Worm (Caenorhabditis elegans) whole organism, L1 larva: ENCODE measurements around the gene sprr-2.

Experiments used
- aha-1 ChIP-seq: fragments of 150-350 bp; optimal IDR thresholded peaks from 2 replicates; lab custom pipeline; 2014; ENCODE audit warnings: missing biosample characterization, missing genetic modification characterization
- ama-1 ChIP-seq: fragments of 150-350 bp; optimal IDR thresholded peaks from 2 replicates; lab custom pipeline; 2014
- ets-5 ChIP-seq: fragments of 200-800 bp; sonication (Bioruptor generic); IDR thresholded peaks from 2 replicates; pipeline ENCODE4 v1.3.6; 2022; ENCODE audit warnings: missing genetic modification characterization, missing compliant biosample characterization
- fkh-4 ChIP-seq: sonication (generic microtip); optimal IDR thresholded peaks from 2 replicates; lab custom pipeline; 2016; ENCODE audit warnings: missing compliant biosample characterization, missing genetic modification characterization, borderline replicate concordance
- fkh-8 ChIP-seq: sonication (generic microtip); optimal IDR thresholded peaks from 2 replicates; lab custom pipeline; 2016; ENCODE audit warnings: mild to moderate bottlenecking, missing genetic modification characterization, missing compliant biosample characterization
- jun-1 ChIP-seq: fragments of 150-350 bp; optimal IDR thresholded peaks from 2 replicates; lab custom pipeline; 2014; ENCODE audit warnings: missing biosample characterization, missing genetic modification reagents, missing genetic modification characterization
- lin-15B ChIP-seq: fragments of 150-350 bp; sonication (generic microtip); optimal IDR thresholded peaks from 3 replicates; lab custom pipeline; 2014; ENCODE audit warnings: missing biosample characterization, missing genetic modification characterization
- lsy-2 ChIP-seq, 2 experiments: fragments of 150-350 bp; optimal IDR thresholded peaks; 2 replicates each; lab custom pipeline; 2014; ENCODE audit warnings: missing biosample characterization in 2 of 2, missing genetic modification characterization in 2 of 2
- nhr-77 ChIP-seq: fragments of 150-350 bp; optimal IDR thresholded peaks from 2 replicates; lab custom pipeline; 2014; ENCODE audit warnings: missing biosample characterization, missing genetic modification characterization
- nhr-84 ChIP-seq: sonication (generic microtip); optimal IDR thresholded peaks from 2 replicates; lab custom pipeline; 2017; ENCODE audit warnings: missing biosample characterization, missing genetic modification characterization
- pax-3 ChIP-seq: fragments of 200-800 bp; sonication (Bioruptor generic); optimal IDR thresholded peaks from 2 replicates; lab custom pipeline; 2018; ENCODE audit warnings: mild to moderate bottlenecking, missing genetic modification characterization, moderate library complexity, missing compliant biosample characterization
- snpc-4 ChIP-seq: fragments of 150-350 bp; optimal IDR thresholded peaks from 2 replicates; lab custom pipeline; 2014; ENCODE audit warnings: missing biosample characterization, missing genetic modification characterization
- unc-62 ChIP-seq: fragments of 150-350 bp; optimal IDR thresholded peaks from 2 replicates; lab custom pipeline; 2014; ENCODE audit warnings: missing biosample characterization, missing genetic modification reagents, missing genetic modification characterization
- zag-1 ChIP-seq: fragments of 150-350 bp; optimal IDR thresholded peaks from 2 replicates; lab custom pipeline; 2014; ENCODE audit warnings: missing biosample characterization, missing genetic modification characterization

DNA sequence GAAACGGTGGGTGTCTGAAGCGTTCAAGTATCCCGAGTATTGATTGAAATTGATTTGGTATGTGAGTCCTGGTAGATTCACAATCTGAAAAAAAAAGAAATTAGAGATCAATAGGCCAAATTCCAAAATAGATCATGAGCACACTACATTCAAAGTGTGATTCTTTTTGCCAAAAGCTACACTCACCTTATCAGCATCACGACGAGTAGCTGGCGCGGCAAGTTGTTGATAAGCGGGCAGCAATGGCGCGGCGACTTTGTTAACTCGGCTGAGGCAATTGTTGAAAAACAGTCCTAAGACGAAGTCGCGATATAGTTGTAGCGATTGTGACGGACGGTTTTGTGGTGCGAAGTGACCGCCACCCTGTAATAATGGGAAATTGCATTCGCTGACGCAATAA is 24.3 kb upstream of the sprr-2 start:
- TF ChIP-seq aha-1 (no peak), nhr-84 (no peak), unc-62 (GFP tag; lab: Kevin White, UChicago) (no peak), nhr-77 (tag; lab: Kevin White, UChicago) (no peak), pax-3 (tag; lab: Kevin White, UChicago) (no peak), jun-1 (tag; lab: Kevin White, UChicago) (no peak), snpc-4 (tag; lab: Kevin White, UChicago) (no peak), zag-1 (tag; lab: Kevin White, UChicago) (no peak), fkh-8 (tag; lab: Kevin White, UChicago) (no peak), lin-15B (tag; lab: Kevin White, UChicago) (no peak), ama-1 (lab: Kevin White, UChicago) (no peak), fkh-4 (no peak), ets-5 (GFP tag; lab: Robert Waterston, UW) (no peak), lsy-2 (tag; optimal IDR thresholded peaks at IDR 0.05; lab: Kevin White, UChicago) (no peak)
